Fruit fly (Drosophila melanogaster) whole organism, embryonic: ENCODE results near the gene CG31019.
A peak's percentile ranks its signal among the peaks of the same experiment; 100 is the strongest.

ENCODE experiments used
- Aef1 ChIP-seq: fragments of 200-800 bp; sonication (Bioruptor generic); IDR thresholded peaks from 3 replicates; pipeline ENCODE4 v1.3.6; 2022; ENCODE audit warnings: missing biosample characterization, missing genetic modification characterization
- Atf3 ChIP-seq: fragments of 200-800 bp; sonication (Bioruptor generic); optimal IDR thresholded peaks from 3 replicates; lab custom pipeline; 2016; ENCODE audit warnings: missing biosample characterization, missing genetic modification characterization
- BEAF-32 ChIP-seq: fragments of 200-800 bp; sonication (Bioruptor generic); optimal IDR thresholded peaks from 3 replicates; lab custom pipeline; 2017; ENCODE audit warnings: missing biosample characterization, missing genetic modification characterization, mild to moderate bottlenecking, moderate library complexity, missing genetic modification reagents
- CG10267 ChIP-seq: fragments of 200-800 bp; sonication (Bioruptor generic); optimal IDR thresholded peaks from 2 replicates; lab custom pipeline; 2018; ENCODE audit warnings: missing biosample characterization, mild to moderate bottlenecking, missing genetic modification characterization, moderate library complexity
- CG10321 ChIP-seq: fragments of 200-800 bp; sonication (Bioruptor generic); IDR thresholded peaks from 2 replicates; pipeline ENCODE4 v1.3.6; 2022; ENCODE audit warnings: missing biosample characterization, missing genetic modification characterization
- CG11093 ChIP-seq: fragments of 200-800 bp; sonication (Bioruptor generic); IDR thresholded peaks from 3 replicates; pipeline ENCODE4 v1.3.6; 2022; ENCODE audit warnings: missing biosample characterization, missing genetic modification characterization
- CG12659 ChIP-seq: fragments of 200-800 bp; sonication (Bioruptor generic); optimal IDR thresholded peaks from 3 replicates; lab custom pipeline; 2017; ENCODE audit warnings: mild to moderate bottlenecking, missing biosample characterization, missing genetic modification reagents, missing genetic modification characterization
- CG13894 ChIP-seq: fragments of 200-800 bp; sonication (Bioruptor generic); optimal IDR thresholded peaks from 3 replicates; lab custom pipeline; 2018; ENCODE audit warnings: missing biosample characterization, mild to moderate bottlenecking, missing genetic modification characterization, moderate library complexity
- CG14441 ChIP-seq: fragments of 200-800 bp; sonication (Bioruptor generic); IDR thresholded peaks from 2 replicates; pipeline ENCODE4 v1.3.6; 2022; ENCODE audit warnings: missing biosample characterization, missing genetic modification characterization
- CG14710 ChIP-seq: fragments of 200-800 bp; sonication (Bioruptor generic); optimal IDR thresholded peaks from 3 replicates; lab custom pipeline; 2019; ENCODE audit warnings: missing biosample characterization, mild to moderate bottlenecking, missing genetic modification characterization, moderate library complexity
- CG18619 ChIP-seq: fragments of 200-800 bp; sonication (Bioruptor generic); optimal IDR thresholded peaks from 3 replicates; lab custom pipeline; 2017; ENCODE audit warnings: missing biosample characterization, mild to moderate bottlenecking, missing genetic modification characterization
- CG2116 ChIP-seq: fragments of 200-800 bp; sonication (Bioruptor generic); optimal IDR thresholded peaks from 3 replicates; lab custom pipeline; 2018; ENCODE audit warnings: missing biosample characterization, mild to moderate bottlenecking, missing genetic modification characterization
- CG34224 ChIP-seq: fragments of 200-800 bp; sonication (Bioruptor generic); IDR thresholded peaks from 3 replicates; pipeline ENCODE4 v1.3.6; 2022; ENCODE audit warnings: missing biosample characterization, missing genetic modification characterization; ENCODE audit not compliant: partially characterized antibody
- CG42726 ChIP-seq: fragments of 200-800 bp; sonication (Bioruptor generic); IDR thresholded peaks from 2 replicates; pipeline ENCODE4 v1.3.6; 2022; ENCODE audit warnings: missing biosample characterization, missing genetic modification characterization; ENCODE audit not compliant: partially characterized antibody
- CG4730 ChIP-seq: fragments of 200-800 bp; sonication (Bioruptor generic); IDR thresholded peaks from 2 replicates; pipeline ENCODE4 v1.3.6; 2022; ENCODE audit warnings: missing biosample characterization, missing genetic modification characterization
- CG6791 ChIP-seq: fragments of 200-800 bp; sonication (Bioruptor generic); IDR thresholded peaks from 3 replicates; pipeline ENCODE4 v1.3.6; 2022; ENCODE audit warnings: missing biosample characterization, missing genetic modification characterization; ENCODE audit not compliant: partially characterized antibody
- CG7987 ChIP-seq: fragments of 200-800 bp; sonication (Bioruptor generic); optimal IDR thresholded peaks from 2 replicates; lab custom pipeline; 2018; ENCODE audit warnings: missing biosample characterization, mild to moderate bottlenecking, missing genetic modification characterization, moderate library complexity
- CG9609 ChIP-seq: fragments of 200-800 bp; sonication (Bioruptor generic); optimal IDR thresholded peaks from 3 replicates; lab custom pipeline; 2016; ENCODE audit warnings: missing biosample characterization, missing genetic modification characterization
- CG9932 ChIP-seq: fragments of 200-800 bp; sonication (Bioruptor generic); IDR thresholded peaks from 2 replicates; pipeline ENCODE4 v1.3.6; 2022; ENCODE audit warnings: missing biosample characterization, missing genetic modification characterization
- E2f2 ChIP-seq: fragments of 200-800 bp; sonication (Bioruptor generic); IDR thresholded peaks from 2 replicates; pipeline ENCODE4 v1.3.6; 2022; ENCODE audit warnings: missing biosample characterization, missing genetic modification characterization
- Ets65A ChIP-seq: fragments of 200-800 bp; sonication (Bioruptor generic); peaks from one replicate; lab custom pipeline; 2016; ENCODE audit warnings: missing biosample characterization, missing genetic modification characterization
- Ets97D ChIP-seq: fragments of 200-800 bp; sonication (Bioruptor generic); optimal IDR thresholded peaks from 3 replicates; lab custom pipeline; 2016; ENCODE audit warnings: missing biosample characterization, missing genetic modification characterization
- HmgZ ChIP-seq: fragments of 200-800 bp; sonication (Bioruptor generic); optimal IDR thresholded peaks from 2 replicates; lab custom pipeline; 2018; ENCODE audit warnings: missing biosample characterization, mild to moderate bottlenecking, missing genetic modification characterization
- MBD-R2 ChIP-seq: fragments of 200-800 bp; sonication (Bioruptor generic); IDR thresholded peaks from 2 replicates; pipeline ENCODE4 v1.3.6; 2022; ENCODE audit warnings: missing biosample characterization, missing genetic modification characterization
- Med ChIP-seq: fragments of 200-800 bp; sonication (Bioruptor generic); peaks from one replicate; lab custom pipeline; 2016; ENCODE audit warnings: missing biosample characterization, missing genetic modification characterization, mild to moderate bottlenecking, inconsistent platforms, moderate library complexity
- NK7.1 ChIP-seq: fragments of 200-800 bp; sonication (Bioruptor generic); optimal IDR thresholded peaks from 3 replicates; lab custom pipeline; 2016; ENCODE audit warnings: missing biosample characterization, missing genetic modification characterization
- Nf-YB ChIP-seq: fragments of 200-800 bp; sonication (Bioruptor generic); optimal IDR thresholded peaks from 3 replicates; lab custom pipeline; 2019; ENCODE audit warnings: missing biosample characterization, mild to moderate bottlenecking, missing genetic modification characterization, moderate library complexity
- Sox100B ChIP-seq: fragments of 200-800 bp; sonication (Bioruptor generic); optimal IDR thresholded peaks from 3 replicates; lab custom pipeline; 2018; ENCODE audit warnings: missing biosample characterization, mild to moderate bottlenecking, missing genetic modification characterization
- Ssrp ChIP-seq: fragments of 200-800 bp; sonication (Bioruptor generic); optimal IDR thresholded peaks from 2 replicates; lab custom pipeline; 2018; ENCODE audit warnings: missing biosample characterization, mild to moderate bottlenecking, missing genetic modification characterization, moderate library complexity
- YL-1 ChIP-seq: fragments of 200-800 bp; sonication (Bioruptor generic); optimal IDR thresholded peaks from 3 replicates; lab custom pipeline; 2017; ENCODE audit warnings: missing biosample characterization, mild to moderate bottlenecking, missing genetic modification characterization
- bbx ChIP-seq: fragments of 200-800 bp; sonication (Bioruptor generic); IDR thresholded peaks from 2 replicates; pipeline ENCODE4 v1.3.6; 2022; ENCODE audit warnings: missing biosample characterization, missing genetic modification characterization; ENCODE audit not compliant: partially characterized antibody
- bigmax ChIP-seq: fragments of 200-800 bp; sonication (Bioruptor generic); optimal IDR thresholded peaks from 2 replicates; lab custom pipeline; 2018; ENCODE audit warnings: missing biosample characterization, mild to moderate bottlenecking, missing genetic modification characterization
- dm ChIP-seq: fragments of 200-800 bp; sonication (Bioruptor generic); optimal IDR thresholded peaks from 3 replicates; lab custom pipeline; 2016; ENCODE audit warnings: missing biosample characterization, missing genetic modification characterization
- dysf ChIP-seq: fragments of 200-800 bp; sonication (Bioruptor generic); IDR thresholded peaks from 3 replicates; pipeline ENCODE4 v1.3.6; 2022; ENCODE audit warnings: missing biosample characterization, missing genetic modification characterization
- ewg ChIP-seq: fragments of 200-800 bp; sonication (Bioruptor generic); optimal IDR thresholded peaks from 3 replicates; lab custom pipeline; 2017; ENCODE audit warnings: mild to moderate bottlenecking, missing biosample characterization, missing genetic modification reagents, missing genetic modification characterization
- gce ChIP-seq: fragments of 200-800 bp; sonication (Bioruptor generic); IDR thresholded peaks from 3 replicates; pipeline ENCODE4 v1.3.6; 2022; ENCODE audit warnings: missing biosample characterization, missing genetic modification characterization
- her ChIP-seq: fragments of 200-800 bp; sonication (Bioruptor generic); optimal IDR thresholded peaks from 2 replicates; lab custom pipeline; 2016; ENCODE audit warnings: missing biosample characterization, missing genetic modification characterization
- hkb ChIP-seq, 2 experiments: fragments of 200-800 bp in 1 of 2; fragments of >200 bp in 1 of 2; sonication (Bioruptor generic) in 1 of 2; IDR thresholded peaks in 1 of 2; optimal IDR thresholded peaks in 1 of 2; 2 replicates each; pipeline versions ENCODE4 v1.3.6 to Lab custom; 2017 to 2022; ENCODE audit warnings: missing biosample characterization in 1 of 2, missing genetic modification characterization in 1 of 2
- insv ChIP-seq, 2 experiments: fragments of 200-800 bp; sonication (Bioruptor generic); optimal IDR thresholded peaks; 3 replicates each; lab custom pipeline; 2016 to 2018; ENCODE audit warnings: missing biosample characterization in 2 of 2, missing genetic modification characterization in 2 of 2
- jing ChIP-seq: fragments of 200-800 bp; sonication (Bioruptor generic); optimal IDR thresholded peaks from 2 replicates; lab custom pipeline; 2018; ENCODE audit warnings: missing biosample characterization, mild to moderate bottlenecking, missing genetic modification characterization
- lab ChIP-seq: fragments of 200-800 bp; sonication (Bioruptor generic); optimal IDR thresholded peaks from 3 replicates; lab custom pipeline; 2017; ENCODE audit warnings: missing biosample characterization, missing genetic modification characterization, mild to moderate bottlenecking, moderate library complexity, missing genetic modification reagents
- nmo ChIP-seq: fragments of 200-800 bp; sonication (Bioruptor generic); optimal IDR thresholded peaks from 2 replicates; lab custom pipeline; 2018; ENCODE audit warnings: missing biosample characterization, mild to moderate bottlenecking, missing genetic modification characterization, moderate library complexity
- phol ChIP-seq: fragments of 200-800 bp; sonication (Bioruptor generic); optimal IDR thresholded peaks from 3 replicates; lab custom pipeline; 2018; ENCODE audit warnings: missing biosample characterization, mild to moderate bottlenecking, missing genetic modification characterization, moderate library complexity
- pita ChIP-seq: fragments of 200-800 bp; sonication (Bioruptor generic); optimal IDR thresholded peaks from 2 replicates; lab custom pipeline; 2017; ENCODE audit warnings: missing biosample characterization, mild to moderate bottlenecking, missing genetic modification characterization
- row ChIP-seq: fragments of 200-800 bp; sonication (Bioruptor generic); IDR thresholded peaks from 3 replicates; pipeline ENCODE4 v1.3.6; 2022; ENCODE audit warnings: missing biosample characterization, missing genetic modification characterization
- sc ChIP-seq, 3 experiments: fragments of >200 bp in 2 of 3; fragments of 200-800 bp in 1 of 3; sonication (Bioruptor generic) in 1 of 3; optimal IDR thresholded peaks; 2 replicates in 2 of 3; 3 replicates in 1 of 3; lab custom pipeline; 2017; ENCODE audit warnings: mild to moderate bottlenecking in 1 of 3, missing biosample characterization in 1 of 3, missing genetic modification characterization in 1 of 3, missing genetic modification reagents in 1 of 3
- sens ChIP-seq: fragments of 200-800 bp; sonication (Bioruptor generic); peaks from one replicate; lab custom pipeline; 2016; ENCODE audit warnings: missing biosample characterization, missing genetic modification characterization
- tap ChIP-seq: fragments of 200-800 bp; optimal IDR thresholded peaks from 3 replicates; lab custom pipeline; 2019; ENCODE audit warnings: missing biosample characterization, mild to moderate bottlenecking, missing genetic modification characterization, moderate library complexity

Gene CG31019

dm6 chr3R:30561207-30561606, 35.6 kb upstream of the CG31019 start (continued):
- TF ChIP-seq Aef1 (GFP tag; lab: Robert Waterston, UW) (no peak), sc (optimal IDR thresholded peaks at IDR 0.05; lab: Kevin White, UChicago) (no peak), sc (GFP tag; optimal IDR thresholded peaks at IDR 0.05; lab: Kevin White, UChicago) (no peak), dysf (no peak), CG14710 (tag; lab: Kevin White, UChicago) (no peak), lab (GFP tag; lab: Kevin White, UChicago) (no peak), dm (no peak), CG10321 (GFP tag; lab: Robert Waterston, UW) (no peak), sens (GFP tag; lab: Kevin White, UChicago) (peak; percentile 2), CG18619 (GFP tag; lab: Kevin White, UChicago) (no peak), pita (GFP tag; lab: Kevin White, UChicago) (no peak), hkb (optimal IDR thresholded peaks at IDR 0.05; lab: Kevin White, UChicago) (no peak), hkb (GFP tag; IDR thresholded peaks at IDR 0.05; lab: Robert Waterston, UW) (no peak), Sox100B (no peak), YL-1 (GFP tag; lab: Kevin White, UChicago) (no peak), CG11093 (no peak), phol (tag; lab: Kevin White, UChicago) (no peak), Nf-YB (no peak), CG4730 (GFP tag; lab: Robert Waterston, UW) (no peak), ewg (no peak), tap (tag; lab: Kevin White, UChicago) (no peak), Ets65A (GFP tag; lab: Kevin White, UChicago) (no peak), Ssrp (tag; lab: Kevin White, UChicago) (no peak), bigmax (GFP tag; lab: Kevin White, UChicago) (no peak), gce (GFP tag; lab: Robert Waterston, UW) (no peak), CG14441 (GFP tag; lab: Robert Waterston, UW) (0 out of 2 replicates have a peak, but pooled peaks have one; percentile 19), NK7.1 (GFP tag; lab: Kevin White, UChicago) (no peak)

dm6 chr3R:30562733-30563259, 34.0 kb upstream of the CG31019 start:
- TF ChIP-seq Med (GFP tag; lab: Kevin White, UChicago): peak; percentile 88
- peak; percentile 16 for TF ChIP-seq CG2116 (GFP tag; lab: Kevin White, UChicago)
- TF ChIP-seq her (GFP tag; lab: Kevin White, UChicago): peak; percentile 17
- TF ChIP-seq CG4730 (GFP tag; lab: Robert Waterston, UW): no peak
- TF ChIP-seq CG6791 (GFP tag; lab: Robert Waterston, UW): 0 out of 3 replicates have a peak, but pooled peaks have one; percentile 17
- TF ChIP-seq CG12659 (GFP tag; lab: Kevin White, UChicago): peak; percentile 25
- no peak for TF ChIP-seq CG9609 (GFP tag; lab: Kevin White, UChicago)
- peak; percentile 50; the same call in 1 of the 2 replicates for TF ChIP-seq CG42726 (GFP tag; lab: Robert Waterston, UW)
- no peak for TF ChIP-seq jing (GFP tag; lab: Kevin White, UChicago)
- peak; percentile 18 for TF ChIP-seq Atf3
- TF ChIP-seq ewg: peak; percentile 28
- TF ChIP-seq CG9932: no peak
- peak; percentile 35 for TF ChIP-seq CG7987 (GFP tag; lab: Kevin White, UChicago)
- peak; percentile 31 for TF ChIP-seq nmo (GFP tag; lab: Kevin White, UChicago)
- TF ChIP-seq CG10267 (tag; lab: Kevin White, UChicago): peak; percentile 25
- peak; percentile 38 for TF ChIP-seq Ets97D (GFP tag; lab: Kevin White, UChicago)
- peak; percentile 18 for TF ChIP-seq HmgZ (tag; lab: Kevin White, UChicago)
- TF ChIP-seq E2f2 (GFP tag; lab: Robert Waterston, UW): peak; percentile 84
- TF ChIP-seq insv (GFP tag; optimal IDR thresholded peaks at IDR 0.05; lab: Kevin White, UChicago): peak in 1 of 2 experiments; percentile 27
- TF ChIP-seq BEAF-32 (GFP tag; lab: Kevin White, UChicago): peak; percentile 40
- TF ChIP-seq CG34224 (GFP tag; lab: Robert Waterston, UW): 0 out of 3 replicates have a peak, but pooled peaks have one; percentile 31
- no peak for TF ChIP-seq bbx (GFP tag; lab: Robert Waterston, UW)
- TF ChIP-seq CG13894 (tag; lab: Kevin White, UChicago): peak; percentile 16
- peak; percentile 43; the same call in 1 of the 3 replicates for TF ChIP-seq row (GFP tag; lab: Robert Waterston, UW)
- TF ChIP-seq MBD-R2: peak; percentile 40; the same call in 1 of the 2 replicates
